Worm (Caenorhabditis elegans) whole organism, young adult: ENCODE data around the gene F46G10.2.
A peak's percentile ranks its signal among the peaks of the same experiment; 100 is the strongest.

Source experiments
- F52B5.7 ChIP-seq: sonication (generic microtip); optimal IDR thresholded peaks from 2 replicates; lab custom pipeline; 2016; ENCODE audit warnings: mild to moderate bottlenecking, missing genetic modification characterization, missing compliant biosample characterization
- ZK185.1 ChIP-seq: sonication (generic microtip); optimal IDR thresholded peaks from 2 replicates; lab custom pipeline; 2016; ENCODE audit warnings: mild to moderate bottlenecking, missing genetic modification characterization, missing compliant biosample characterization; ENCODE audit not compliant: poor library complexity, severe bottlenecking
- atf-7 ChIP-seq: sonication (generic microtip); optimal IDR thresholded peaks from 2 replicates; lab custom pipeline; 2017; ENCODE audit warnings: mild to moderate bottlenecking, missing genetic modification characterization, missing compliant biosample characterization
- attf-5 ChIP-seq: fragments of 200-800 bp; sonication (Bioruptor generic); optimal IDR thresholded peaks from 2 replicates; lab custom pipeline; 2018; ENCODE audit warnings: mild to moderate bottlenecking, missing genetic modification characterization, missing compliant biosample characterization
- cebp-1 ChIP-seq, 2 experiments: fragments of 200-800 bp in 1 of 2; sonication (Bioruptor generic) in 1 of 2; sonication (generic microtip) in 1 of 2; IDR thresholded peaks in 1 of 2; optimal IDR thresholded peaks in 1 of 2; 2 replicates each; pipeline versions ENCODE4 v1.3.6 to Lab custom; 2017 to 2022; ENCODE audit warnings: missing compliant biosample characterization in 2 of 2, missing genetic modification characterization in 2 of 2, mild to moderate bottlenecking in 1 of 2, missing genetic modification reagents in 1 of 2, moderate library complexity in 1 of 2
- ceh-58 ChIP-seq: fragments of 200-800 bp; sonication (Bioruptor generic); IDR thresholded peaks from 2 replicates; pipeline ENCODE4 v1.3.6; 2022; ENCODE audit warnings: missing genetic modification characterization, missing compliant biosample characterization
- ceh-79 ChIP-seq: sonication (generic microtip); optimal IDR thresholded peaks from 2 replicates; lab custom pipeline; 2017; ENCODE audit warnings: mild to moderate bottlenecking, missing genetic modification characterization, missing compliant biosample characterization
- chd-7 ChIP-seq: sonication (generic microtip); optimal IDR thresholded peaks from 2 replicates; lab custom pipeline; 2016; ENCODE audit warnings: mild to moderate bottlenecking, missing genetic modification characterization, moderate library complexity, missing compliant biosample characterization
- dox-1 ChIP-seq: fragments of 200-800 bp; sonication (Bioruptor generic); IDR thresholded peaks from 2 replicates; pipeline ENCODE4 v1.3.6; 2022; ENCODE audit warnings: missing genetic modification reagents, missing genetic modification characterization, missing compliant biosample characterization
- ets-4 ChIP-seq: fragments of 200-800 bp; sonication (Bioruptor generic); optimal IDR thresholded peaks from 2 replicates; lab custom pipeline; 2018; ENCODE audit warnings: mild to moderate bottlenecking, missing genetic modification characterization, missing compliant biosample characterization
- fkh-3 ChIP-seq: sonication (generic microtip); optimal IDR thresholded peaks from 2 replicates; lab custom pipeline; 2016; ENCODE audit warnings: mild to moderate bottlenecking, missing genetic modification characterization, missing compliant biosample characterization
- hrde-1 ChIP-seq: sonication (generic microtip); optimal IDR thresholded peaks from 2 replicates; lab custom pipeline; 2016; ENCODE audit warnings: missing genetic modification characterization, mild to moderate bottlenecking, missing compliant biosample characterization, moderate library complexity, missing genotype, missing genetic modification reagents, borderline replicate concordance
- let-607 ChIP-seq, 2 experiments: fragments of 200-800 bp in 1 of 2; sonication (Bioruptor generic) in 1 of 2; sonication (generic microtip) in 1 of 2; optimal IDR thresholded peaks; 2 replicates each; lab custom pipeline; 2016 to 2018; ENCODE audit warnings: mild to moderate bottlenecking in 2 of 2, missing compliant biosample characterization in 2 of 2, missing genetic modification characterization in 2 of 2, moderate library complexity in 2 of 2, missing genotype in 1 of 2
- lin-26 ChIP-seq: fragments of 200-800 bp; sonication (Bioruptor generic); IDR thresholded peaks from 2 replicates; pipeline ENCODE4 v1.3.6; 2022; ENCODE audit warnings: missing genetic modification reagents, missing genetic modification characterization, missing compliant biosample characterization
- mcd-1 ChIP-seq: fragments of 200-800 bp; sonication (Bioruptor generic); IDR thresholded peaks from 2 replicates; pipeline ENCODE4 v1.3.6; 2022; ENCODE audit warnings: missing genetic modification reagents, missing genetic modification characterization, missing compliant biosample characterization
- nfya-2 ChIP-seq: fragments of 200-800 bp; sonication (Bioruptor generic); IDR thresholded peaks from 2 replicates; pipeline ENCODE4 v1.3.6; 2022; ENCODE audit warnings: missing genetic modification reagents, missing genetic modification characterization, missing compliant biosample characterization
- nfyb-1 ChIP-seq: fragments of 200-800 bp; sonication (Bioruptor generic); IDR thresholded peaks from 2 replicates; pipeline ENCODE4 v1.3.6; 2022; ENCODE audit warnings: missing genetic modification reagents, missing genetic modification characterization, missing compliant biosample characterization
- nhr-80 ChIP-seq: sonication (generic microtip); optimal IDR thresholded peaks from 2 replicates; lab custom pipeline; 2016; ENCODE audit warnings: missing genetic modification characterization, missing compliant biosample characterization
- nhr-90 ChIP-seq: sonication (generic microtip); optimal IDR thresholded peaks from 2 replicates; lab custom pipeline; 2016; ENCODE audit warnings: missing genotype, mild to moderate bottlenecking, missing genetic modification characterization, missing compliant biosample characterization
- rec-8 ChIP-seq, 2 experiments: sonication (generic microtip); optimal IDR thresholded peaks; 2 replicates each; lab custom pipeline; 2016; ENCODE audit warnings: mild to moderate bottlenecking in 2 of 2, missing genetic modification characterization in 2 of 2, missing genetic modification reagents in 2 of 2, missing genotype in 2 of 2, missing biosample characterization in 1 of 2, missing compliant biosample characterization in 1 of 2, moderate library complexity in 1 of 2
- rpc-1 ChIP-seq, 2 experiments: fragments of 150-350 bp in 1 of 2; sonication (generic microtip) in 1 of 2; optimal IDR thresholded peaks; 2 replicates each; lab custom pipeline; 2014 to 2018; ENCODE audit warnings: missing biosample characterization in 1 of 2, missing genetic modification characterization in 1 of 2, missing genetic modification reagents in 1 of 2, missing genotype in 1 of 2
- snpc-1.3 ChIP-seq: sonication (generic microtip); optimal IDR thresholded peaks from 2 replicates; lab custom pipeline; 2017; ENCODE audit warnings: missing genetic modification characterization, mild to moderate bottlenecking, missing compliant biosample characterization, antibody characterized with exemption, moderate library complexity, missing genotype, missing genetic modification reagents; ENCODE audit not compliant: insufficient read depth
- somi-1 ChIP-seq: fragments of 200-800 bp; sonication (Bioruptor generic); optimal IDR thresholded peaks from 2 replicates; lab custom pipeline; 2018; ENCODE audit warnings: mild to moderate bottlenecking, missing genetic modification characterization, missing compliant biosample characterization
- tbp1 ChIP-seq: fragments of 200-800 bp; sonication (Bioruptor generic); optimal IDR thresholded peaks from 2 replicates; lab custom pipeline; 2018; ENCODE audit warnings: mild to moderate bottlenecking, missing genetic modification characterization, missing compliant biosample characterization
- xnd-1 ChIP-seq: sonication (generic microtip); optimal IDR thresholded peaks from 2 replicates; lab custom pipeline; 2016; ENCODE audit warnings: missing genotype, missing genetic modification reagents, missing genetic modification characterization, missing compliant biosample characterization
- ztf-18 ChIP-seq: sonication (generic microtip); optimal IDR thresholded peaks from 2 replicates; lab custom pipeline; 2016; ENCODE audit warnings: missing genotype, mild to moderate bottlenecking, missing genetic modification characterization, missing compliant biosample characterization
- ztf-22 ChIP-seq: fragments of 200-800 bp; sonication (Bioruptor generic); optimal IDR thresholded peaks from 2 replicates; lab custom pipeline; 2018; ENCODE audit warnings: mild to moderate bottlenecking, missing genetic modification characterization, moderate library complexity, missing compliant biosample characterization
- ztf-26 ChIP-seq: sonication (generic microtip); optimal IDR thresholded peaks from 2 replicates; lab custom pipeline; 2017; ENCODE audit warnings: missing genetic modification characterization, missing compliant biosample characterization

Gene F46G10.2

DNA sequence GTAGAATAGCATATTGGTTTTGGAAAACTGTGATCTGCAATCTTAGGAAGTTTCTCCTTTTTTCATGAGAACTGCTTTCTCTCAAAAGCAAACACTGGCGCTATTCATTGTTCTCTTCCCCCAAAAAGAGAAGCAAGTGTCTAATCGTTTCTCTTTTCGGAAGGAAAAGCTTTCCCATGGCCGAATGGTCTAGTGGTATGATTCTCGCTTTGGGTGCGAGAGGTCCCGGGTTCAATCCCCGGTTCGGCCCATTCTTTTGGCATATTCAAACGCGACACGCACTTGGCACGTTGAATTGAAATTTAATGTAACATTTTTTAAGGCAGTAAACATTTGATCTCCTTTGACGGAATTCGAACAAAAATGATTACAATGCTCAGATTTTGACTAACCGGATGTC, 14.9 kb upstream of the F46G10.2 start (continued):
- TF ChIP-seq snpc-1.3 (tag; lab: Kevin White, UChicago) = peak; percentile 49
- no peak for TF ChIP-seq cebp-1 (GFP tag; IDR thresholded peaks at IDR 0.05; lab: Robert Waterston, UW)
- peak; percentile 40 for TF ChIP-seq cebp-1 (tag; optimal IDR thresholded peaks at IDR 0.05; lab: Kevin White, UChicago)
- TF ChIP-seq rpc-1 (optimal IDR thresholded peaks at IDR 0.05; lab: Kevin White, UChicago) = peak; percentile 68
- peak; percentile 79 for TF ChIP-seq rpc-1 (tag; optimal IDR thresholded peaks at IDR 0.05; lab: Kevin White, UChicago)
- peak in 1 of 2 experiments; percentile 9 for TF ChIP-seq rec-8 (tag; optimal IDR thresholded peaks at IDR 0.05; lab: Kevin White, UChicago)
- peak; percentile 59 for TF ChIP-seq lin-26 (GFP tag; lab: Robert Waterston, UW)
- no peak for TF ChIP-seq ceh-58 (GFP tag; lab: Robert Waterston, UW)
- peak; percentile 86 for TF ChIP-seq tbp1 (GFP tag; lab: Kevin White, UChicago)

DNA sequence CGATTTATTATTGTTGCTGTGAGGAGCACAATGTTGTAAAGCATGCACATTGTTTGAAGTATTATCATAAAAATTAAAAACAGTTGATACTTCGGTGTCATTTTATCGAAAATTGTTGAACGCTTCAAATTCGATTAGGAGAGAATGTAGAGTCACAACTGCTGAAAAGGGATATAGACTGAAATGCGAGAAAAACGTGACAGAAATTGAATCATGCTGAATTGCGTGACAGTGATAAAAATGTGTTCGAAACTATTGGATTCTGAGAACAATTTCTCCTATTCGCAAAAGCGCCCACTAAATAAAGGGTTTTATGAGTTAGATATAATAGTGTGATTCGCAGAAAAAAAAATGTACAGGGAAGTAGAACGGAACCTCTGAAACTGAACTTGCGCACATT, 14.0 kb upstream of the F46G10.2 start, which contains the start of gene srxa-8:
TSS of gene srxa-8 (minus strand) at position 101 of the 400 bp plus-strand sequence.
- TF ChIP-seq ztf-18 (tag; lab: Kevin White, UChicago) (no peak), somi-1 (GFP tag; lab: Kevin White, UChicago) (no peak), nfya-2 (GFP tag; lab: Robert Waterston, UW) (no peak), F52B5.7 (no peak), hrde-1 (no peak), nhr-90 (tag; lab: Kevin White, UChicago) (no peak), ztf-26 (tag; lab: Kevin White, UChicago) (no peak), mcd-1 (GFP tag; lab: Robert Waterston, UW) (no peak), fkh-3 (tag; lab: Kevin White, UChicago) (no peak)

ce11 chrX:13310763-13311162, 12.0 kb upstream of the F46G10.2 start:
- TF ChIP-seq atf-7 = peak; percentile 12
- TF ChIP-seq attf-5 (GFP tag; lab: Kevin White, UChicago) = peak; percentile 2
- peak; percentile 32 for TF ChIP-seq tbp1 (GFP tag; lab: Kevin White, UChicago)
- no peak for TF ChIP-seq mcd-1 (GFP tag; lab: Robert Waterston, UW)
- peak; percentile 39 for TF ChIP-seq ZK185.1
- no peak for TF ChIP-seq chd-7 (tag; lab: Kevin White, UChicago)
- peak; percentile 94 for TF ChIP-seq nhr-80
- peak; percentile 41; the same call in 1 of the 2 replicates for TF ChIP-seq cebp-1 (GFP tag; IDR thresholded peaks at IDR 0.05; lab: Robert Waterston, UW)
- TF ChIP-seq cebp-1 (tag; optimal IDR thresholded peaks at IDR 0.05; lab: Kevin White, UChicago) = peak; percentile 51
- TF ChIP-seq ztf-22 = peak; percentile 14
- peak; percentile 69; the same call in 1 of the 2 replicates for TF ChIP-seq dox-1 (GFP tag; lab: Robert Waterston, UW)
- TF ChIP-seq let-607 (tag; optimal IDR thresholded peaks at IDR 0.05; lab: Kevin White, UChicago) = peak in 1 of 2 experiments; percentile 35
- peak; percentile 56 for TF ChIP-seq ets-4 (GFP tag; lab: Kevin White, UChicago)
- TF ChIP-seq xnd-1 = no peak

DNA sequence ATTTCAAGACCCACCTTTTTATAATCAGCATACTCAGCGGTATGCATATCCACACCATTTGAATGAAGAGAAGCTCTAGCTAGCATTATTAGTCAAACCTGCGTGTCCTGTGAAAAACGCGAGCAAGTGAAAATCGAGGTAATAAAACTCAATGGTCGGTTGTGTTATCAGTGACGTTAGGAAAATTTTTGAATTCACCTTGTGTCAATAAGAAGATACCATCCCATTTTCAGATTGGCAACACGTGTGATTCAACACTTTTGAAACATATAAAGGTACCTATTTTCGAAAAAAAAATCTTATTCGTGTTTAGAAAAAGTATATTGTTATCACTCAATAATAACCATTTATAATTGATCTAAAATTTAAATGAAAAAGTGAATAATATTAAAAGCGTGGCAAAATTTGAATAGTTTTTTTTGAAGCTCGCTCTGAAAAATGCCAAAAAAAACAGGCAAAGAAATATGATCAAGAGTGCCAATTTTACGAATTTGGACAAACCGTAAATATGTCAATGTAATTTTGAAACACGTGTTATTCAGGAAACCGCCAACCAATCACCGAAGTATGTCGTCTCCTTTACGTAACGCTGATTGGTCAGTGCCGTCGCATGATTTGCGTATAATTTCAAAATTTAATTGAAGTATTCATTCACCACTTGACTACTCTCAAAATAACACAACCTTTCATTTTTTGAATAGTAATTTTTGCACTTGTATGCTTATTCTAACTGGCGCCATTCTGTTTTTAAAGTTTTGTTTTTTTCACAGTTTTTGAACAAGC, 10.9 kb upstream of the F46G10.2 start, which contains the start of gene F46G10.1:
TSS of gene F46G10.1 (minus strand) at position 115 of the 783 bp plus-strand sequence.
- TF ChIP-seq nhr-80 = peak; percentile 56
- peak; percentile 57 for TF ChIP-seq nfyb-1 (GFP tag; lab: Robert Waterston, UW)
- no peak for TF ChIP-seq ztf-26 (tag; lab: Kevin White, UChicago)
- no peak for TF ChIP-seq ceh-79
- TF ChIP-seq, all 124 proteins: peak for 2
